Fruit fly (Drosophila melanogaster) S2 (cell line): ENCODE measurements around the gene Sf3b3.

Source experiments
- CG8478 ChIP-seq: fragments of >200 bp; optimal IDR thresholded peaks from 2 replicates; lab custom pipeline; 2018
- CTCF ChIP-seq, 2 experiments: fragments of >200 bp; optimal IDR thresholded peaks; 2 replicates each; lab custom pipeline; 2018

Sf3b3 gene

dm6 chr3L:781702-782314 lies 51.4 kb downstream of the Sf3b3 start:
- no peak for TF ChIP-seq CG8478 (lab: Kevin White, UChicago)

dm6 chr3L:780867-781701 lies 52.1 kb downstream of the Sf3b3 start:
- no peak for TF ChIP-seq CTCF (optimal IDR thresholded peaks at IDR 0.05; lab: Kevin White, UChicago)
- no peak for TF ChIP-seq CG8478 (lab: Kevin White, UChicago)

dm6 chr3L:780489-780866 lies 52.7 kb downstream of the Sf3b3 start:
- TF ChIP-seq CG8478 (lab: Kevin White, UChicago): no peak
- no peak for TF ChIP-seq CTCF (optimal IDR thresholded peaks at IDR 0.05; lab: Kevin White, UChicago)

dm6 chr3L:778977-779376 lies 54.2 kb downstream of the Sf3b3 start:
- no peak for TF ChIP-seq CTCF (optimal IDR thresholded peaks at IDR 0.05; lab: Kevin White, UChicago)
- no peak for TF ChIP-seq CG8478 (lab: Kevin White, UChicago)

dm6 chr3L:777299-777699 lies 55.9 kb downstream of the Sf3b3 start:
- TF ChIP-seq CG8478 (lab: Kevin White, UChicago): no peak
- no peak for TF ChIP-seq CTCF (optimal IDR thresholded peaks at IDR 0.05; lab: Kevin White, UChicago)
